Worm (Caenorhabditis elegans): ENCODE data around the gene T09A5.15.

DNA sequence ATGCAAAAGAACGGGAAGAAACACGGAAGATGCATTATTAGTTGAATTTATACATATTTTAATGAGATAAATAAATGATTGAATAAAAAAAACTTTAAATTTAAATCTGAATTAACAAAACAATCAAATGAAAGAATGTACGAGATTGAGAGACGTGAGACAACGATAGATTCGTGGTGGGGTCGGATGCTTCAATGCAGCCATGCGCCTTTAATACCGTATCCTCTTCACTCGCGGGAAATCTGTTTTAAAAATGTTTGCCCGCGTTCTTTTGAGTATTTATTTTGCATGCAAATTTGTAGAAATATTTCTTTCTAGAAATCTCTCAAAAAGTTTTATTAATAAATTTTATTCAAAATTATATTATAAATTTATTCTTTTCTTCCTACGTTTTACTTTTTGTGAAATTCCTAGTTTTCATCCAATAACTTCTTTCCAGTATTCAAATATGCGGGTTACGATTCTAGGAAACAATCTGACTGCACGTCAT is 22.7 kb downstream of the T09A5.15 start, which contains the start of gene perm-1:
- no peak for TF ChIP-seq egrh-3 (GFP tag; IDR thresholded peaks at IDR 0.05)
- peak; percentile 44 for TF ChIP-seq him-1 (tag; optimal IDR thresholded peaks at IDR 0.05)
- peak; percentile 92 for TF ChIP-seq hsf-1 (GFP tag; IDR thresholded peaks at IDR 0.05)
- TF ChIP-seq nfyb-1 (GFP tag; IDR thresholded peaks at IDR 0.05): no peak
- no peak for TF ChIP-seq die-1 (tag; optimal IDR thresholded peaks at IDR 0.05)
- peak; percentile 87 for TF ChIP-seq dpl-1 (GFP tag; optimal IDR thresholded peaks at IDR 0.05)
- TF ChIP-seq mxl-1 (tag; optimal IDR thresholded peaks at IDR 0.05): no peak
- TF ChIP-seq ceh-40 (GFP tag; IDR thresholded peaks at IDR 0.05): no peak
- no peak for TF ChIP-seq Y56A3A.18 (GFP tag; IDR thresholded peaks at IDR 0.05)
- no peak for TF ChIP-seq ceh-79 (tag; optimal IDR thresholded peaks at IDR 0.05)
- no peak for TF ChIP-seq ama-1 (optimal IDR thresholded peaks at IDR 0.05)
- TF ChIP-seq ama-1 (GFP tag; optimal IDR thresholded peaks at IDR 0.05): no peak
- peak; percentile 96 for TF ChIP-seq madf-8 (GFP tag; conservative IDR thresholded peaks at IDR 0.05)
- TF ChIP-seq F37B4.10 (GFP tag; IDR thresholded peaks at IDR 0.05): no peak
- no peak for TF ChIP-seq nhr-120 (GFP tag; IDR thresholded peaks at IDR 0.05)
